Fruit fly (Drosophila melanogaster): ENCODE data around the gene Pde11.

DNA sequence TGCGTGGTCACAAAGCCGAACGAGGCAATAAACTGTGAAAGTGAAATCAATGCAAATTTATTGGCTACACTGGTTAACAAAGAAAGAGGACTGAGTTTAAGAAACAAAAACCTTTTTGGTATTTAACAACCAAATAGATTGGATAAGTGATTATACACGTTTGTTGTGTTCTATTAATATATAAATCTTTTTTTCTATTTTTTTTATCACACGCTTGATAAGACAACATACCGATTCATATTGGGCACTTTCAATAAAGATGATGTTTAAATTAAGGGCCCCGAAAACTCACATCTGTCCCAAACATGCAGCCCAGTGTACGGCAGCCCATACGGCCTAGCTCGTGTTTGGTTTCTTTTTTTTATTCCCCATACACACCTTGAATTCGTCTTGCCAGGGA is 97.0 kb downstream of the Pde11 start:
- TF ChIP-seq psq (GFP tag; optimal IDR thresholded peaks at IDR 0.05): no peak
- no peak for TF ChIP-seq brk (GFP tag; optimal IDR thresholded peaks at IDR 0.05)
